Fruit fly (Drosophila melanogaster): ENCODE results near the gene CG34260.

Gene CG34260

dm6 chr3L:20692516-20692915, 21.4 kb upstream of the CG34260 start:
- TF ChIP-seq dmrt93B (GFP tag; optimal IDR thresholded peaks at IDR 0.05) (no peak), Vsx2 (GFP tag; optimal IDR thresholded peaks at IDR 0.05; ENCODE audit: partially characterized antibody) (no peak), woc (GFP tag; optimal IDR thresholded peaks at IDR 0.05) (no peak), Dfd (GFP tag; optimal IDR thresholded peaks at IDR 0.05) (no peak), CrebA (GFP tag; optimal IDR thresholded peaks at IDR 0.05; ENCODE audit: borderline replicate concordance) (no peak), Dif (GFP tag; optimal IDR thresholded peaks at IDR 0.05; ENCODE audit: partially characterized antibody) (no peak), CG9705 (GFP tag; optimal IDR thresholded peaks at IDR 0.05) (no peak), psq (GFP tag; optimal IDR thresholded peaks at IDR 0.05) (no peak), lola (GFP tag; optimal IDR thresholded peaks at IDR 0.05) (no peak), sage (GFP tag; optimal IDR thresholded peaks at IDR 0.05) (no peak), Sp1 (GFP tag; optimal IDR thresholded peaks at IDR 0.05) (no peak), Mio (GFP tag; optimal IDR thresholded peaks at IDR 0.05) (no peak), Hr83 (GFP tag; optimal IDR thresholded peaks at IDR 0.05; ENCODE audit: poor library complexity, severe bottlenecking) (no peak), fru (GFP tag; optimal IDR thresholded peaks at IDR 0.05) (no peak), Hnf4 (GFP tag; optimal IDR thresholded peaks at IDR 0.05) (no peak), Myc (optimal IDR thresholded peaks at IDR 0.05) (no peak), Hr78 (GFP tag; optimal IDR thresholded peaks at IDR 0.05) (no peak), Jra (GFP tag; optimal IDR thresholded peaks at IDR 0.05) (no peak)

dm6 chr3L:20694584-20694983, 19.3 kb upstream of the CG34260 start:
- TF ChIP-seq CrebA (GFP tag; optimal IDR thresholded peaks at IDR 0.05; ENCODE audit: borderline replicate concordance) (no peak), Myc (optimal IDR thresholded peaks at IDR 0.05) (no peak), usp (GFP tag; optimal IDR thresholded peaks at IDR 0.05) (no peak), dsf (GFP tag; optimal IDR thresholded peaks at IDR 0.05; ENCODE audit: borderline replicate concordance) (no peak), OdsH (GFP tag; optimal IDR thresholded peaks at IDR 0.05) (no peak), sage (GFP tag; optimal IDR thresholded peaks at IDR 0.05) (no peak), CG9705 (GFP tag; optimal IDR thresholded peaks at IDR 0.05) (no peak), Hr78 (GFP tag; optimal IDR thresholded peaks at IDR 0.05) (no peak), dl (GFP tag; optimal IDR thresholded peaks at IDR 0.05; ENCODE audit: insufficient read depth in 1 of 2, partially characterized antibody in 2 of 2) (no peak), Jra (GFP tag; optimal IDR thresholded peaks at IDR 0.05) (no peak), Dfd (GFP tag; optimal IDR thresholded peaks at IDR 0.05) (no peak), Hnf4 (GFP tag; optimal IDR thresholded peaks at IDR 0.05) (no peak), lola (GFP tag; optimal IDR thresholded peaks at IDR 0.05) (no peak), N (GFP tag; optimal IDR thresholded peaks at IDR 0.05) (no peak), Vsx2 (GFP tag; optimal IDR thresholded peaks at IDR 0.05; ENCODE audit: partially characterized antibody) (no peak), h (GFP tag; optimal IDR thresholded peaks at IDR 0.05) (no peak), tai (GFP tag; optimal IDR thresholded peaks at IDR 0.05) (no peak), br (GFP tag; optimal IDR thresholded peaks at IDR 0.05) (no peak), woc (GFP tag; optimal IDR thresholded peaks at IDR 0.05) (no peak)

- TF ChIP-seq lola (GFP tag; optimal IDR thresholded peaks at IDR 0.05) = no peak
- TF ChIP-seq psq (GFP tag; optimal IDR thresholded peaks at IDR 0.05) = no peak
- peak; percentile 26 for TF ChIP-seq Dif (GFP tag; optimal IDR thresholded peaks at IDR 0.05; ENCODE audit: partially characterized antibody)
- TF ChIP-seq CrebA (GFP tag; optimal IDR thresholded peaks at IDR 0.05; ENCODE audit: borderline replicate concordance) = peak; percentile 17
- TF ChIP-seq woc (GFP tag; optimal IDR thresholded peaks at IDR 0.05) = no peak
- TF ChIP-seq Vsx2 (GFP tag; optimal IDR thresholded peaks at IDR 0.05; ENCODE audit: partially characterized antibody) = peak; percentile 23
Measured at dm6 chr3L:20695328-20695822, 18.5 kb upstream of the CG34260 start, which contains the start of gene kni. Gene kni, minus strand, starts transcription at chr3L:20695378.

DNA sequence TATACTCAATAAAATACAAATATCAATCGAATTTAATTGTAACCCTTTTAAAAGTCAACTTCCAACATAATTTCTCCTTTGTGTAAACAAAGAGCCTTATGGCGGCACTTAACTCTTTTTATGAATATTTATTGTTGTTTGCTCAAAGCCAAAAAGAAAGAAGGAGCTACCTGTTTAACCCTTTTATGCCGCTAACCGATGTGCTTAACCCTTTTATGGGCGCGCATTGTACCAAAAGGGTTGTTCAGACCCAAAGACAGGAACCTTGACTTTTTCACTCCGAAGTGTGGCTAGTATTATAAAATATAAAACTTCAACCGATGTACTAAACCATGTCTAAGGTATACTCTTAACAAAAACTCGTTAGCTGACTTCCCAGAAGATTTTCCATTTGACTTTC, 17.4 kb upstream of the CG34260 start:
- TF ChIP-seq h (GFP tag; optimal IDR thresholded peaks at IDR 0.05) (no peak), Jra (GFP tag; optimal IDR thresholded peaks at IDR 0.05) (no peak), pan (optimal IDR thresholded peaks at IDR 0.05) (no peak), woc (GFP tag; optimal IDR thresholded peaks at IDR 0.05) (no peak), OdsH (GFP tag; optimal IDR thresholded peaks at IDR 0.05) (no peak), Hr83 (GFP tag; optimal IDR thresholded peaks at IDR 0.05; ENCODE audit: poor library complexity, severe bottlenecking) (no peak), Dfd (GFP tag; optimal IDR thresholded peaks at IDR 0.05) (no peak), CG32264 (GFP tag; optimal IDR thresholded peaks at IDR 0.05) (no peak), Myc (optimal IDR thresholded peaks at IDR 0.05) (no peak), dl (GFP tag; optimal IDR thresholded peaks at IDR 0.05; ENCODE audit: insufficient read depth in 1 of 2, partially characterized antibody in 2 of 2) (no peak), CrebA (GFP tag; optimal IDR thresholded peaks at IDR 0.05; ENCODE audit: borderline replicate concordance) (no peak)

DNA sequence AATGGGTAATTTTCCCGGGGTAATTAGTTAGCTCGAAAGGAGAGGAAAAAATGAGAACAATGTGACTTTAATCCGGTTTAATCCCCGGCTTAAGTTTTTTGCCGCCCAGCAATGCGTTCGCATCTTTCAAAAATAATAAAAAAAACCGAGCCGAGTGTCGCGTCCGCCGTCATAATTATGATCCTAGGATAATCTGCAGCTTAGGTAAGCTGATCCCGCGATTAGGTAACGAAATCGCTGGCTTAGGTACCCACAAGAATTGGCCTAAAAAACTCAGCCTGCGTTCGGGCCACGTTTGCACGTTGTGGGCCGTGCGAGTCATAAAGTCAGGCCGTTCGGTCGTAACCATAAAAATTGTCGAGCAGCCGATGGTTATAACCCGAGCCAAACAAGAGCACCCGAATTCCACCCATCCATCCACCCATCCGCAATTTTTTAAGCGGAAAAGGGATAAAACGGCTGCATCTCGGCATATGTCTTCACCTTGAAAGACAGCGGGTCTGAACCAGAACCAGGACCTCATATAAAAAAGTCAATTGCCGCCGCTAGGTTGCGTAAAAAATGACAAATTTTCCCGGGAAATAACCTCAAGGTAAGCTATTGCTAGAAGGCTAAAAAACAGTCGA, 16.6 kb upstream of the CG34260 start:
- TF ChIP-seq Abd-B (GFP tag; optimal IDR thresholded peaks at IDR 0.05) (no peak), CG32264 (GFP tag; optimal IDR thresholded peaks at IDR 0.05) (no peak), pan (optimal IDR thresholded peaks at IDR 0.05) (no peak), fru (GFP tag; optimal IDR thresholded peaks at IDR 0.05) (no peak), GATAd (GFP tag; optimal IDR thresholded peaks at IDR 0.05) (no peak), Hr78 (GFP tag; optimal IDR thresholded peaks at IDR 0.05) (no peak), brk (GFP tag; optimal IDR thresholded peaks at IDR 0.05) (no peak), dsf (GFP tag; optimal IDR thresholded peaks at IDR 0.05; ENCODE audit: borderline replicate concordance) (no peak), Myc (optimal IDR thresholded peaks at IDR 0.05) (no peak), Sp1 (GFP tag; optimal IDR thresholded peaks at IDR 0.05) (no peak), dl (GFP tag; optimal IDR thresholded peaks at IDR 0.05; ENCODE audit: insufficient read depth in 1 of 2, partially characterized antibody in 2 of 2) (no peak), br (GFP tag; optimal IDR thresholded peaks at IDR 0.05) (no peak), psq (GFP tag; optimal IDR thresholded peaks at IDR 0.05) (no peak), Rel (GFP tag; optimal IDR thresholded peaks at IDR 0.05) (no peak), Rel (tag; optimal IDR thresholded peaks at IDR 0.05) (no peak), CG9705 (GFP tag; optimal IDR thresholded peaks at IDR 0.05) (no peak), CrebA (GFP tag; optimal IDR thresholded peaks at IDR 0.05; ENCODE audit: borderline replicate concordance) (no peak), Mio (GFP tag; optimal IDR thresholded peaks at IDR 0.05) (no peak), Dfd (GFP tag; optimal IDR thresholded peaks at IDR 0.05) (no peak), foxo (GFP tag; optimal IDR thresholded peaks at IDR 0.05) (no peak), Dif (GFP tag; optimal IDR thresholded peaks at IDR 0.05; ENCODE audit: partially characterized antibody) (no peak)

All from whole organism, wandering third instar larva.